Fruit fly (Drosophila melanogaster): ENCODE results near the gene CG14683.

Gene CG14683

dm6 chr3R:10706763-10707162 is 10.3 kb downstream of the CG14683 start, which contains the start of the genes CG31467 and CG14684:
Gene CG31467 (minus strand): TSS chr3R:10706863.
Gene CG14684 (plus strand): TSS chr3R:10706974.
- TF ChIP-seq CG8478 (optimal IDR thresholded peaks at IDR 0.05) (no peak), CTCF (optimal IDR thresholded peaks at IDR 0.05) (no peak)

- no peak for TF ChIP-seq CG8478 (optimal IDR thresholded peaks at IDR 0.05)
- TF ChIP-seq CTCF (optimal IDR thresholded peaks at IDR 0.05): no peak
Observed at dm6 chr3R:10708169-10708568, 11.7 kb downstream of the CG14683 start, which contains the start of gene CG31278. Gene CG31278 (minus strand): TSS chr3R:10708340.

DNA sequence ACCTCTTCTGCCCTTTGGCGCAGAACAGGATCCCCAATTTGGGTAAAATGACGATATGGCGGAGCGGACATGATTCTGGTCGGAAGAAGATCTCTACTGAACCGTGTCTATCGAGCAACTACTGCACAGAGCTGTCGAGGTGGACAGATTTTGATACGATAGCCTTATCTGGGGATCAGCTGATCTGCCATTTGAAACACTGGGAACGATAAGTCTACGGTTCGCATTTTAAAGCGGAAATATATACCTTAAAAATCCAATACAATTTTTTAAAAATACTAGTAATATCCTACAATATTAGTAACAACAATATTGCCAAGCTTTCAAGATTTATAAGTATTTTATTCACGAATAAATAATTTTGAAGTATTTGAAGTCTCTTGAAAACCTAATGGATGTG is 12.8 kb downstream of the CG14683 start, which contains the start of gene CG31373:
Gene CG31373 (minus strand): TSS at position 101 of the 400 bp plus-strand sequence.
- TF ChIP-seq CG8478 (optimal IDR thresholded peaks at IDR 0.05) (no peak), CTCF (optimal IDR thresholded peaks at IDR 0.05) (no peak)

DNA sequence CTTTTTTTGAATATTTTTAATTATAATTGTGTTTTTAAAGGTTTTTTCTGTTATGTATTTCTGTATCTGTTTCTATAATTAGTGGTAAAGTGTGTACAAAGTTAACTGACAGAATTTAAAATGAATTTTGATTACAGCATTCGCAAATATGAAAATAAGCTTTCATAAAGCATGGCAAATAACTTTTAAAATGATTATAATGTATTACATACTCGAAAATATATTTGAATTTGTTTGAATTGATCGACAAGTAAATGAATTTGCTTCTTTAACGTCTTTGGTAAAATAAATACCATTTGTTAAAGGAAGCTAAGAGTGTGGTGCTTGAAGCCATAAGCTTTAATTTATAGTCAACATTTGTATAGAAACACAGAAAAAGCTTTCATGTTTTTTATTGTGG is 14.7 kb downstream of the CG14683 start, which contains the start of gene CG14689:
Gene CG14689 (minus strand): TSS at position 101 of the 400 bp plus-strand sequence.
- TF ChIP-seq CG8478 (optimal IDR thresholded peaks at IDR 0.05) (no peak), CTCF (optimal IDR thresholded peaks at IDR 0.05) (no peak)

DNA sequence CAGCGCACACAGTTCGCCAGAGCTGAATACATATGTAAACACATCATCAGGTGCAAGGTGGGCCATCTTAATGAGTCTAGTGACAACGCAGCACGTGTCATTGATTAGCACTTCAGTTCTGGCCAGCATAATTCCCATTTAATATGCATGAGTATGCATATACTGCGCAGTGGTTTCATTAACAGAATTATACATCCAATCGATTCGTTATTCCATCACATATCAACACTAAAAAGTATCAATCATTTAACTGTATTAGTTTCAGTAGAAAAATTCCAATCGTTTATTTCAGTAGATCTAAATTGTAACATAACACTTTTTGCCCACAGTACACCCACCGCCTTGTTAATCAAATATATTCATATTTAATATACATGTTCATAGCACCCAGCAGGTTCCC is 18.1 kb downstream of the CG14683 start, which contains the start of gene CG4073:
Gene CG4073 (plus strand): TSS at position 301 of the 400 bp plus-strand sequence.
- TF ChIP-seq CG8478 (optimal IDR thresholded peaks at IDR 0.05) (no peak), CTCF (optimal IDR thresholded peaks at IDR 0.05) (no peak)

dm6 chr3R:10726714-10727113 is 30.3 kb downstream of the CG14683 start:
- no peak for TF ChIP-seq CG8478 (optimal IDR thresholded peaks at IDR 0.05)
- TF ChIP-seq CTCF (optimal IDR thresholded peaks at IDR 0.05): no peak

DNA sequence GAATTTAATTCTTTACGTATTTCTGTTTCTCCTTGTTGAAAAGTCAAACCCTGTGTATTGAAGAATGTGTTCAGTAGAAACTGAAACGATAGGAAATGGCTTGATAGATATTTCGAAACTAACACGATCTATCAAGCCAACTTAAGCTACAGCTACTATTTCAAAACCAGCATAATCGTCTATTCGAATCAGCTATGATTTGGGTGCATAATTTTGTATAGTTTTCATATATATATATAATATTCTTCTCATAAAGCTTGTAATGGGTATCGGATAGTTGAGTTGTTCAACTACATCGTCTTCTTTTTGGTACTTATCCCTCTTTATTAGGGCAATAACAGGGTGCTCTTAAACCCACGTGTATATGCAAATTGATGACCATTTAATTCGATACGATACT is 39.4 kb downstream of the CG14683 start, which contains the start of gene tomboy20:
Gene tomboy20 (minus strand): TSS at position 101 of the 400 bp plus-strand sequence.
- TF ChIP-seq CG8478 (optimal IDR thresholded peaks at IDR 0.05): no peak
- TF ChIP-seq CTCF (optimal IDR thresholded peaks at IDR 0.05): no peak

DNA sequence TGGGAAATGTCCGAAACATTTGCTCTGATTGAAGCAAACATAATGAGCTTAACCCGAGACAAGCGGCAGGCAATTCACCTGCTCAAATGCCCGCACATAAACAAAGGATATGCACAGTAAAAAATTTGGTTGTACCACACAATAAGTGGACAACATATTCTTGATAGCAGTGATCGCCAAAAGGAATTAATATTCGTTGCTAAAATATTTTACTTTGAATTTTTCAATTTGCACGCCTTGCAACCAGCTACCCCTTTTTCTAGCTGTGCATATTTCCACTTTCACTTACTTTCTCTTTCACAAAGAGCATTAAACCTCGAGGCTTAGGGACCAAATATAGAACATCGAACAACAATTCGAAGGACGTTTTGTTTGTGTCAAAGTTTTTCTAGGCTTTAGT is 51.2 kb downstream of the CG14683 start:
- TF ChIP-seq CTCF (optimal IDR thresholded peaks at IDR 0.05) (no peak), CG8478 (optimal IDR thresholded peaks at IDR 0.05) (no peak)
